Worm (Caenorhabditis elegans) whole organism, late embryonic: Measurements from ENCODE around the gene fbxa-190.
A peak's percentile ranks its signal among the peaks of the same experiment; 100 is the strongest.

Experiments used
- C08G9.2 ChIP-seq: sonication (generic microtip); optimal IDR thresholded peaks from 2 replicates; lab custom pipeline; 2016; ENCODE audit warnings: mild to moderate bottlenecking, missing genetic modification characterization, moderate library complexity, missing compliant biosample characterization
- C38D4.7 ChIP-seq: fragments of 200-800 bp; sonication (Bioruptor generic); optimal IDR thresholded peaks from 2 replicates; lab custom pipeline; 2018; ENCODE audit warnings: mild to moderate bottlenecking, missing genetic modification characterization, moderate library complexity, missing compliant biosample characterization
- F13H6.1 ChIP-seq: sonication (generic microtip); optimal IDR thresholded peaks from 2 replicates; lab custom pipeline; 2016; ENCODE audit warnings: missing genetic modification characterization, missing compliant biosample characterization
- K02D7.2 ChIP-seq: sonication (generic microtip); optimal IDR thresholded peaks from 2 replicates; lab custom pipeline; 2017; ENCODE audit warnings: mild to moderate bottlenecking, missing genetic modification characterization, missing compliant biosample characterization
- K09A11.1 ChIP-seq: sonication (generic microtip); optimal IDR thresholded peaks from 2 replicates; lab custom pipeline; 2017; ENCODE audit warnings: antibody characterized with exemption, mild to moderate bottlenecking, missing genetic modification characterization, missing compliant biosample characterization; ENCODE audit not compliant: insufficient read depth
- T23F11.4 ChIP-seq: fragments of 200-800 bp; sonication (Bioruptor generic); optimal IDR thresholded peaks from 2 replicates; lab custom pipeline; 2018; ENCODE audit warnings: mild to moderate bottlenecking, missing genetic modification characterization, missing compliant biosample characterization
- ahr-1 ChIP-seq: sonication (generic microtip); optimal IDR thresholded peaks from 2 replicates; lab custom pipeline; 2016; ENCODE audit warnings: missing genetic modification characterization, missing compliant biosample characterization
- ceh-14 ChIP-seq: sonication (generic microtip); optimal IDR thresholded peaks from 2 replicates; lab custom pipeline; 2016; ENCODE audit warnings: missing genotype, missing genetic modification characterization, missing compliant biosample characterization
- ceh-18 ChIP-seq: sonication (generic microtip); optimal IDR thresholded peaks from 2 replicates; lab custom pipeline; 2016; ENCODE audit warnings: missing genetic modification characterization, missing compliant biosample characterization
- ceh-19 ChIP-seq: fragments of 200-800 bp; sonication (Bioruptor generic); optimal IDR thresholded peaks from 2 replicates; lab custom pipeline; 2018; ENCODE audit warnings: mild to moderate bottlenecking, missing genetic modification characterization, missing compliant biosample characterization
- ceh-22 ChIP-seq: sonication (generic microtip); optimal IDR thresholded peaks from 2 replicates; lab custom pipeline; 2017; ENCODE audit warnings: missing biosample characterization, missing genetic modification characterization
- ceh-24 ChIP-seq: sonication (generic microtip); optimal IDR thresholded peaks from 2 replicates; lab custom pipeline; 2016; ENCODE audit warnings: mild to moderate bottlenecking, missing genetic modification characterization, missing compliant biosample characterization
- ceh-30 ChIP-seq: fragments of 150-350 bp; optimal IDR thresholded peaks from 2 replicates; lab custom pipeline; 2014; ENCODE audit warnings: missing biosample characterization, missing genetic modification characterization
- ceh-31 ChIP-seq: sonication (generic microtip); optimal IDR thresholded peaks from 2 replicates; lab custom pipeline; 2016; ENCODE audit warnings: missing genetic modification characterization, missing compliant biosample characterization
- ceh-45 ChIP-seq: fragments of 200-800 bp; sonication (Bioruptor generic); IDR thresholded peaks from 2 replicates; pipeline ENCODE4 v1.3.6; 2022; ENCODE audit warnings: missing genetic modification reagents, missing genetic modification characterization, missing compliant biosample characterization
- ceh-48 ChIP-seq: sonication (generic microtip); optimal IDR thresholded peaks from 2 replicates; lab custom pipeline; 2016; ENCODE audit warnings: missing genetic modification characterization, inconsistent platforms, missing compliant biosample characterization
- ceh-6 ChIP-seq: fragments of 200-800 bp; sonication (Bioruptor generic); optimal IDR thresholded peaks from 2 replicates; lab custom pipeline; 2018; ENCODE audit warnings: mild to moderate bottlenecking, missing genetic modification characterization, missing compliant biosample characterization
- dmd-4 ChIP-seq: sonication (generic microtip); optimal IDR thresholded peaks from 2 replicates; lab custom pipeline; 2016; ENCODE audit warnings: borderline replicate concordance, missing genetic modification characterization, missing compliant biosample characterization
- elt-2 ChIP-seq: sonication (generic microtip); optimal IDR thresholded peaks from 2 replicates; lab custom pipeline; 2016; ENCODE audit warnings: missing genetic modification reagents, missing genetic modification characterization, missing compliant biosample characterization
- elt-4 ChIP-seq: sonication (generic microtip); optimal IDR thresholded peaks from 2 replicates; lab custom pipeline; 2016; ENCODE audit warnings: missing genetic modification characterization, missing compliant biosample characterization
- fax-1 ChIP-seq: sonication (generic microtip); optimal IDR thresholded peaks from 2 replicates; lab custom pipeline; 2016; ENCODE audit warnings: missing genotype, missing genetic modification characterization, missing compliant biosample characterization
- fkh-10 ChIP-seq: fragments of 150-350 bp; optimal IDR thresholded peaks from 2 replicates; lab custom pipeline; 2014; ENCODE audit warnings: missing biosample characterization, missing genetic modification reagents, missing genetic modification characterization
- fkh-6 ChIP-seq: sonication (generic microtip); optimal IDR thresholded peaks from 2 replicates; lab custom pipeline; 2016; ENCODE audit warnings: missing genetic modification characterization, missing compliant biosample characterization
- hlh-13 ChIP-seq: fragments of 200-800 bp; sonication (Bioruptor generic); optimal IDR thresholded peaks from 2 replicates; lab custom pipeline; 2018; ENCODE audit warnings: mild to moderate bottlenecking, missing genetic modification characterization, missing compliant biosample characterization
- hlh-15 ChIP-seq: sonication (generic microtip); optimal IDR thresholded peaks from 2 replicates; lab custom pipeline; 2016; ENCODE audit warnings: missing genetic modification characterization, missing compliant biosample characterization
- hlh-6 ChIP-seq: sonication (generic microtip); optimal IDR thresholded peaks from 2 replicates; lab custom pipeline; 2016; ENCODE audit warnings: missing genotype, missing genetic modification characterization, missing compliant biosample characterization
- madf-2 ChIP-seq: sonication (generic microtip); optimal IDR thresholded peaks from 2 replicates; lab custom pipeline; 2017; ENCODE audit warnings: missing genetic modification characterization, missing compliant biosample characterization
- nfya-1 ChIP-seq: sonication (generic microtip); optimal IDR thresholded peaks from 2 replicates; lab custom pipeline; 2017; ENCODE audit warnings: missing genetic modification characterization, mild to moderate bottlenecking, missing compliant biosample characterization, antibody characterized with exemption, moderate library complexity
- nhr-11 ChIP-seq: fragments of 150-350 bp; optimal IDR thresholded peaks from 2 replicates; lab custom pipeline; 2014; ENCODE audit warnings: missing biosample characterization, missing genetic modification characterization
- nhr-232 ChIP-seq: sonication (generic microtip); optimal IDR thresholded peaks from 2 replicates; lab custom pipeline; 2016; ENCODE audit warnings: missing genetic modification characterization, missing compliant biosample characterization
- npax-4 ChIP-seq: sonication (generic microtip); optimal IDR thresholded peaks from 2 replicates; lab custom pipeline; 2016; ENCODE audit warnings: missing genetic modification characterization, missing compliant biosample characterization
- pat-9 ChIP-seq: fragments of 200-800 bp; sonication (Bioruptor generic); optimal IDR thresholded peaks from 2 replicates; lab custom pipeline; 2018; ENCODE audit warnings: mild to moderate bottlenecking, missing genetic modification characterization, moderate library complexity, missing compliant biosample characterization
- pax-1 ChIP-seq: fragments of 150-350 bp; optimal IDR thresholded peaks from 2 replicates; lab custom pipeline; 2014; ENCODE audit warnings: missing biosample characterization, missing genetic modification characterization
- pha-2 ChIP-seq: sonication (generic microtip); optimal IDR thresholded peaks from 2 replicates; lab custom pipeline; 2017; ENCODE audit warnings: mild to moderate bottlenecking, missing genetic modification characterization, missing compliant biosample characterization
- pha-4 ChIP-seq: fragments of 150-350 bp; optimal IDR thresholded peaks from 2 replicates; lab custom pipeline; 2018; ENCODE audit warnings: missing biosample characterization, missing genetic modification reagents, missing genetic modification characterization
- pqm-1 ChIP-seq: sonication (generic microtip); optimal IDR thresholded peaks from 2 replicates; lab custom pipeline; 2016; ENCODE audit warnings: missing genetic modification characterization, missing compliant biosample characterization
- sdc-2 ChIP-seq: sonication (generic microtip); optimal IDR thresholded peaks from 2 replicates; lab custom pipeline; 2016; ENCODE audit warnings: missing genotype, missing genetic modification characterization, missing compliant biosample characterization
- syd-9 ChIP-seq: sonication (generic microtip); optimal IDR thresholded peaks from 2 replicates; lab custom pipeline; 2016; ENCODE audit warnings: mild to moderate bottlenecking, missing genetic modification characterization, moderate library complexity, missing compliant biosample characterization
- tbx-7 ChIP-seq: sonication (generic microtip); optimal IDR thresholded peaks from 2 replicates; lab custom pipeline; 2016; ENCODE audit warnings: missing genotype, missing genetic modification characterization, missing compliant biosample characterization
- ttx-3 ChIP-seq: sonication (generic microtip); optimal IDR thresholded peaks from 2 replicates; lab custom pipeline; 2016; ENCODE audit warnings: missing genetic modification reagents, missing genetic modification characterization, missing compliant biosample characterization
- unc-3 ChIP-seq, 2 experiments: fragments of 200-800 bp in 1 of 2; sonication (Bioruptor generic) in 1 of 2; sonication (generic microtip) in 1 of 2; conservative IDR thresholded peaks in 1 of 2; optimal IDR thresholded peaks in 1 of 2; 2 replicates each; pipeline versions ENCODE4 v1.3.6 to Lab custom; 2016 to 2022; ENCODE audit warnings: missing compliant biosample characterization in 2 of 2, missing genetic modification characterization in 2 of 2, missing genetic modification reagents in 1 of 2
- unc-42 ChIP-seq: sonication (generic microtip); optimal IDR thresholded peaks from 2 replicates; lab custom pipeline; 2016; ENCODE audit warnings: missing genotype, missing genetic modification characterization, missing compliant biosample characterization
- unc-86 ChIP-seq: sonication (generic microtip); optimal IDR thresholded peaks from 2 replicates; lab custom pipeline; 2016; ENCODE audit warnings: missing genetic modification characterization, missing compliant biosample characterization
- zip-5 ChIP-seq: sonication (generic microtip); optimal IDR thresholded peaks from 2 replicates; lab custom pipeline; 2016; ENCODE audit warnings: missing genetic modification characterization, missing compliant biosample characterization
- ztf-16 ChIP-seq: sonication (generic microtip); optimal IDR thresholded peaks from 2 replicates; lab custom pipeline; 2017; ENCODE audit warnings: missing genetic modification characterization, missing compliant biosample characterization

The fbxa-190 gene

ce11 chrX:1338906-1339673 is 32.7 kb upstream of the fbxa-190 start:
- TF ChIP-seq pat-9 (tag; lab: Kevin White, UChicago) (no peak), ceh-48 (peak; percentile 56), pqm-1 (tag; lab: Kevin White, UChicago) (no peak), elt-2 (tag; lab: Kevin White, UChicago) (no peak), ceh-31 (tag; lab: Kevin White, UChicago) (no peak), sdc-2 (tag; lab: Kevin White, UChicago) (peak; percentile 96), unc-3 (GFP tag; conservative IDR thresholded peaks at IDR 0.05; lab: Robert Waterston, UW) (no peak), unc-3 (tag; optimal IDR thresholded peaks at IDR 0.05; lab: Kevin White, UChicago) (no peak), K02D7.2 (tag; lab: Kevin White, UChicago) (no peak), C08G9.2 (tag; lab: Kevin White, UChicago) (no peak), npax-4 (tag; lab: Kevin White, UChicago) (no peak), K09A11.1 (tag; lab: Kevin White, UChicago) (no peak), elt-4 (tag; lab: Kevin White, UChicago) (no peak), fkh-6 (tag; lab: Kevin White, UChicago) (no peak)

ce11 chrX:1344321-1344720 is 27.5 kb upstream of the fbxa-190 start, which contains the start of gene ins-39:
Gene ins-39 (minus strand): TSS chrX:1344421.
- TF ChIP-seq ceh-18 = no peak
- TF ChIP-seq unc-86 (tag; lab: Kevin White, UChicago) = no peak
- TF ChIP-seq nhr-232 = no peak

- TF ChIP-seq nfya-1 (tag; lab: Kevin White, UChicago) (peak; percentile 86), madf-2 (tag; lab: Kevin White, UChicago) (peak; percentile 3), elt-4 (tag; lab: Kevin White, UChicago) (no peak), npax-4 (tag; lab: Kevin White, UChicago) (no peak), fax-1 (no peak), ceh-14 (tag; lab: Kevin White, UChicago) (no peak), hlh-6 (tag; lab: Kevin White, UChicago) (no peak), T23F11.4 (no peak), pha-4 (tag; lab: Kevin White, UChicago) (no peak), ceh-48 (peak; percentile 78), syd-9 (tag; lab: Kevin White, UChicago) (no peak), ahr-1 (no peak), sdc-2 (tag; lab: Kevin White, UChicago) (peak; percentile 99), fkh-10 (GFP tag; lab: Kevin White, UChicago) (peak; percentile 63), ceh-18 (peak; percentile 90), ceh-22 (tag; lab: Kevin White, UChicago) (peak; percentile 72), F13H6.1 (no peak), unc-3 (GFP tag; conservative IDR thresholded peaks at IDR 0.05; lab: Robert Waterston, UW) (no peak), unc-3 (tag; optimal IDR thresholded peaks at IDR 0.05; lab: Kevin White, UChicago) (no peak), ceh-19 (GFP tag; lab: Kevin White, UChicago) (no peak), C38D4.7 (no peak), ztf-16 (tag; lab: Kevin White, UChicago) (peak; percentile 46), pha-2 (tag; lab: Kevin White, UChicago) (no peak), unc-86 (tag; lab: Kevin White, UChicago) (peak; percentile 34), K02D7.2 (tag; lab: Kevin White, UChicago) (no peak), zip-5 (tag; lab: Kevin White, UChicago) (no peak), K09A11.1 (tag; lab: Kevin White, UChicago) (peak; percentile 66), nhr-11 (tag; lab: Kevin White, UChicago) (no peak), hlh-13 (GFP tag; lab: Kevin White, UChicago) (no peak), ceh-45 (GFP tag; lab: Robert Waterston, UW) (no peak), dmd-4 (tag; lab: Kevin White, UChicago) (no peak), ceh-30 (tag; lab: Kevin White, UChicago) (peak; percentile 76), ceh-6 (GFP tag; lab: Kevin White, UChicago) (peak; percentile 6), ttx-3 (peak; percentile 5), C08G9.2 (tag; lab: Kevin White, UChicago) (peak; percentile 56), tbx-7 (tag; lab: Kevin White, UChicago) (no peak), ceh-24 (tag; lab: Kevin White, UChicago) (no peak), elt-2 (tag; lab: Kevin White, UChicago) (peak; percentile 47), hlh-15 (tag; lab: Kevin White, UChicago) (no peak), unc-42 (peak; percentile 89), pax-1 (tag; lab: Kevin White, UChicago) (peak; percentile 54), pqm-1 (tag; lab: Kevin White, UChicago) (no peak)
Observed at ce11 chrX:1344818-1345217, 27.0 kb upstream of the fbxa-190 start.
